Worm (Caenorhabditis elegans) whole organism, L4 larva: ENCODE results near the gene txt-13.
A peak's percentile ranks its signal among the peaks of the same experiment; 100 is the strongest.

Source experiments
- F44E2.7 ChIP-seq: fragments of 200-800 bp; sonication (Bioruptor generic); IDR thresholded peaks from 2 replicates; pipeline ENCODE4 v2.1.2; 2022; ENCODE audit warnings: missing genetic modification characterization, missing compliant biosample characterization
- F49E8.2 ChIP-seq: sonication (generic microtip); optimal IDR thresholded peaks from 2 replicates; lab custom pipeline; 2016; ENCODE audit warnings: missing compliant biosample characterization, mild to moderate bottlenecking, missing genetic modification characterization, borderline replicate concordance
- Y75B8A.6 ChIP-seq: fragments of 200-800 bp; sonication (Bioruptor generic); IDR thresholded peaks from 2 replicates; pipeline ENCODE4 v1.3.6; 2022; ENCODE audit warnings: missing genetic modification reagents, missing genetic modification characterization, missing compliant biosample characterization
- arid-1 ChIP-seq: fragments of 200-800 bp; sonication (Bioruptor generic); conservative IDR thresholded peaks from 2 replicates; pipeline ENCODE4 v1.3.6; 2022; ENCODE audit warnings: missing genetic modification reagents, missing genetic modification characterization, missing compliant biosample characterization
- ceh-44 ChIP-seq: fragments of 200-800 bp; sonication (Bioruptor generic); IDR thresholded peaks from 2 replicates; pipeline ENCODE4 v1.3.6; 2022; ENCODE audit warnings: missing genetic modification reagents, missing genetic modification characterization, missing compliant biosample characterization
- ceh-82 ChIP-seq: sonication (generic microtip); optimal IDR thresholded peaks from 2 replicates; lab custom pipeline; 2017; ENCODE audit warnings: missing biosample characterization, missing genetic modification characterization
- ces-1 ChIP-seq: fragments of 150-350 bp; sonication (generic microtip); optimal IDR thresholded peaks from 4 replicates; lab custom pipeline; 2014; ENCODE audit warnings: missing biosample characterization, missing genetic modification reagents, missing genetic modification characterization
- cey-2 ChIP-seq: sonication (generic microtip); optimal IDR thresholded peaks from 3 replicates; lab custom pipeline; 2017; ENCODE audit warnings: missing genetic modification characterization, mild to moderate bottlenecking, missing compliant biosample characterization, antibody characterized with exemption, borderline replicate concordance; ENCODE audit not compliant: insufficient read depth
- daf-8 ChIP-seq: fragments of 200-800 bp; sonication (Bioruptor generic); IDR thresholded peaks from 2 replicates; pipeline ENCODE4 v1.3.6; 2022; ENCODE audit warnings: missing genetic modification characterization, missing compliant biosample characterization
- dmd-6 ChIP-seq: fragments of 200-800 bp; sonication (Bioruptor generic); IDR thresholded peaks from 2 replicates; pipeline ENCODE4 v1.3.6; 2022; ENCODE audit warnings: missing genetic modification reagents, missing genetic modification characterization, missing compliant biosample characterization
- dve-1 ChIP-seq: sonication (generic microtip); optimal IDR thresholded peaks from 2 replicates; lab custom pipeline; 2017; ENCODE audit warnings: antibody characterized with exemption, mild to moderate bottlenecking, missing genetic modification characterization, missing compliant biosample characterization; ENCODE audit not compliant: insufficient read depth
- egl-27 ChIP-seq: sonication (generic microtip); optimal IDR thresholded peaks from 3 replicates; lab custom pipeline; 2017; ENCODE audit warnings: missing biosample characterization, missing genetic modification reagents, missing genetic modification characterization
- fos-1 ChIP-seq: fragments of 150-350 bp; optimal IDR thresholded peaks from 2 replicates; lab custom pipeline; 2014; ENCODE audit warnings: missing biosample characterization, missing genetic modification characterization
- gei-8 ChIP-seq: fragments of 200-800 bp; sonication (Bioruptor generic); optimal IDR thresholded peaks from 2 replicates; lab custom pipeline; 2018; ENCODE audit warnings: mild to moderate bottlenecking, missing genetic modification characterization, missing compliant biosample characterization
- hif-1 ChIP-seq, 2 experiments: sonication (generic microtip); optimal IDR thresholded peaks; 2 replicates each; lab custom pipeline; 2016 to 2017; ENCODE audit warnings: missing compliant biosample characterization in 2 of 2, missing genetic modification characterization in 2 of 2, missing genetic modification reagents in 2 of 2, missing genotype in 2 of 2, mild to moderate bottlenecking in 1 of 2
- hlh-11 ChIP-seq: fragments of 200-800 bp; sonication (Bioruptor generic); optimal IDR thresholded peaks from 2 replicates; lab custom pipeline; 2018; ENCODE audit warnings: mild to moderate bottlenecking, missing genetic modification characterization, missing compliant biosample characterization
- hmg-1.1 ChIP-seq: fragments of 200-800 bp; sonication (Bioruptor generic); IDR thresholded peaks from 2 replicates; pipeline ENCODE4 v1.3.6; 2022; ENCODE audit warnings: missing genetic modification reagents, missing genetic modification characterization, missing compliant biosample characterization
- jun-1 ChIP-seq: fragments of 150-350 bp; optimal IDR thresholded peaks from 2 replicates; lab custom pipeline; 2014; ENCODE audit warnings: missing biosample characterization, missing genetic modification reagents, missing genetic modification characterization
- lim-7 ChIP-seq: fragments of 200-800 bp; sonication (Bioruptor generic); IDR thresholded peaks from 2 replicates; pipeline ENCODE4 v1.3.6; 2022; ENCODE audit warnings: missing genetic modification characterization, missing compliant biosample characterization
- lin-1 ChIP-seq: fragments of 200-800 bp; sonication (Bioruptor generic); IDR thresholded peaks from 2 replicates; pipeline ENCODE4 v1.3.6; 2022; ENCODE audit warnings: missing genetic modification reagents, missing genetic modification characterization, missing compliant biosample characterization
- lin-15B ChIP-seq: fragments of 150-350 bp; sonication (generic microtip); optimal IDR thresholded peaks from 3 replicates; lab custom pipeline; 2014; ENCODE audit warnings: missing biosample characterization, missing genetic modification characterization
- lin-29 ChIP-seq: fragments of 200-800 bp; sonication (Bioruptor generic); IDR thresholded peaks from 2 replicates; pipeline ENCODE4 v1.3.6; 2022; ENCODE audit warnings: missing genetic modification reagents, missing genetic modification characterization, missing compliant biosample characterization
- lir-3 ChIP-seq: sonication (generic microtip); optimal IDR thresholded peaks from 2 replicates; lab custom pipeline; 2016; ENCODE audit warnings: mild to moderate bottlenecking, missing genetic modification characterization, missing compliant biosample characterization
- madf-9 ChIP-seq: fragments of 200-800 bp; sonication (Bioruptor generic); conservative IDR thresholded peaks from 2 replicates; pipeline ENCODE4 v1.3.6; 2022; ENCODE audit warnings: missing genetic modification reagents, missing genetic modification characterization, missing compliant biosample characterization
- mes-2 ChIP-seq: sonication (generic microtip); optimal IDR thresholded peaks from 2 replicates; lab custom pipeline; 2016; ENCODE audit warnings: missing genotype, mild to moderate bottlenecking, missing genetic modification characterization, missing compliant biosample characterization; ENCODE audit not compliant: poor library complexity, severe bottlenecking
- mxl-2 ChIP-seq: fragments of 200-800 bp; sonication (Bioruptor generic); conservative IDR thresholded peaks from 2 replicates; pipeline ENCODE4 v1.3.6; 2022; ENCODE audit warnings: missing genetic modification reagents, missing genetic modification characterization, missing compliant biosample characterization
- mxl-3 ChIP-seq: fragments of 200-800 bp; sonication (Bioruptor generic); optimal IDR thresholded peaks from 2 replicates; lab custom pipeline; 2018; ENCODE audit warnings: mild to moderate bottlenecking, missing genetic modification characterization, missing compliant biosample characterization
- nhr-111 ChIP-seq: fragments of 200-800 bp; sonication (Bioruptor generic); optimal IDR thresholded peaks from 2 replicates; lab custom pipeline; 2018; ENCODE audit warnings: mild to moderate bottlenecking, missing genetic modification characterization, missing compliant biosample characterization
- nhr-237 ChIP-seq: sonication (generic microtip); optimal IDR thresholded peaks from 2 replicates; lab custom pipeline; 2017; ENCODE audit warnings: missing biosample characterization, missing genetic modification characterization
- nhr-48 ChIP-seq: sonication (generic microtip); optimal IDR thresholded peaks from 2 replicates; lab custom pipeline; 2016; ENCODE audit warnings: mild to moderate bottlenecking, missing genetic modification characterization, missing compliant biosample characterization
- pqm-1 ChIP-seq: sonication (generic microtip); optimal IDR thresholded peaks from 2 replicates; lab custom pipeline; 2017; ENCODE audit warnings: missing biosample characterization, missing genetic modification characterization
- skn-1 ChIP-seq: fragments of 150-350 bp; optimal IDR thresholded peaks from 2 replicates; lab custom pipeline; 2014; ENCODE audit warnings: missing biosample characterization, missing genetic modification characterization
- unc-39 ChIP-seq: sonication (generic microtip); optimal IDR thresholded peaks from 2 replicates; lab custom pipeline; 2017; ENCODE audit warnings: missing biosample characterization, missing genetic modification characterization
- unc-62 ChIP-seq, 3 experiments: fragments of 150-350 bp in 1 of 3; sonication (generic microtip); optimal IDR thresholded peaks in 2 of 3; peaks in 1 of 3; 1 replicate in 1 of 3; 2 replicates in 2 of 3; lab custom pipeline; 2014 to 2017; ENCODE audit warnings: missing biosample characterization in 3 of 3, missing genetic modification characterization in 3 of 3, missing genetic modification reagents in 3 of 3, missing genotype in 1 of 3
- ztf-7 ChIP-seq: fragments of 150-350 bp; optimal IDR thresholded peaks from 2 replicates; lab custom pipeline; 2014; ENCODE audit warnings: missing biosample characterization, missing genetic modification characterization

Gene txt-13

ce11 chrII:10596462-10596861 is 26.1 kb downstream of the txt-13 start, which contains the start of gene C14A4.7:
Gene C14A4.7, minus strand, starts transcription at chrII:10596562.
- peak; percentile 21 for TF ChIP-seq pqm-1 (tag; lab: Kevin White, UChicago)
- no peak for TF ChIP-seq unc-39 (tag; lab: Kevin White, UChicago)
- TF ChIP-seq dve-1 (tag; lab: Kevin White, UChicago), result peak; percentile 9
- no peak for TF ChIP-seq daf-8 (GFP tag; lab: Robert Waterston, UW)
- TF ChIP-seq F49E8.2 (tag; lab: Kevin White, UChicago), result no peak
- TF ChIP-seq arid-1 (GFP tag; lab: Robert Waterston, UW), result no peak

- TF ChIP-seq madf-9 (GFP tag; lab: Robert Waterston, UW) (no peak), unc-62 (GFP tag; optimal IDR thresholded peaks at IDR 0.05 in 1 of 2; lab: Kevin White, UChicago) (peak in 1 of 2 experiments; percentile 83), unc-62 (tag; optimal IDR thresholded peaks at IDR 0.05; lab: Kevin White, UChicago) (no peak), ztf-7 (tag; lab: Kevin White, UChicago) (no peak), ces-1 (GFP tag; lab: Kevin White, UChicago) (no peak), lim-7 (GFP tag; lab: Robert Waterston, UW) (no peak)
Observed at ce11 chrII:10598039-10598438, 27.6 kb downstream of the txt-13 start, which contains the start of gene C14A4.8. Gene C14A4.8, minus strand, starts transcription at chrII:10598139.

ce11 chrII:10598970-10599369 is 28.6 kb downstream of the txt-13 start, which contains the start of gene C14A4.9:
Gene C14A4.9, plus strand, starts transcription at chrII:10599337.
- TF ChIP-seq lir-3 (tag; lab: Kevin White, UChicago), result no peak
- TF ChIP-seq ceh-82 (tag; lab: Kevin White, UChicago), result no peak
- no peak for TF ChIP-seq jun-1 (tag; lab: Kevin White, UChicago)
- no peak for TF ChIP-seq gei-8
- no peak for TF ChIP-seq hmg-1.1
- no peak for TF ChIP-seq madf-9 (GFP tag; lab: Robert Waterston, UW)
- TF ChIP-seq cey-2 (tag; lab: Kevin White, UChicago), result no peak

ce11 chrII:10602184-10602583 is 31.8 kb downstream of the txt-13 start, which contains the start of gene srv-2:
Gene srv-2, minus strand, starts transcription at chrII:10602284.
- TF ChIP-seq F44E2.7 (GFP tag; lab: Robert Waterston, UW), result no peak
- no peak for TF ChIP-seq nhr-237 (tag; lab: Kevin White, UChicago)
- TF ChIP-seq dmd-6 (GFP tag; lab: Robert Waterston, UW), result no peak
- no peak for TF ChIP-seq mxl-3
- TF ChIP-seq F49E8.2 (tag; lab: Kevin White, UChicago), result no peak

ce11 chrII:10603560-10603959 is 33.2 kb downstream of the txt-13 start:
- TF ChIP-seq hif-1 (tag; optimal IDR thresholded peaks at IDR 0.05; lab: Kevin White, UChicago) (no peak), mes-2 (tag; lab: Kevin White, UChicago) (no peak), arid-1 (GFP tag; lab: Robert Waterston, UW) (no peak), lin-15B (no peak), lin-29 (GFP tag; lab: Robert Waterston, UW) (no peak), mxl-3 (no peak), nhr-48 (tag; lab: Kevin White, UChicago) (no peak), unc-39 (tag; lab: Kevin White, UChicago) (no peak), egl-27 (no peak), lin-1 (GFP tag; lab: Robert Waterston, UW) (no peak), mxl-2 (GFP tag; lab: Robert Waterston, UW) (no peak), ceh-44 (no peak), nhr-111 (GFP tag; lab: Kevin White, UChicago) (no peak), Y75B8A.6 (no peak), fos-1 (tag; lab: Kevin White, UChicago) (no peak), dmd-6 (GFP tag; lab: Robert Waterston, UW) (no peak), hlh-11 (tag; lab: Kevin White, UChicago) (no peak), skn-1 (tag; lab: Kevin White, UChicago) (no peak)
